Fruit fly (Drosophila melanogaster): ENCODE measurements around the gene CG42813.

DNA sequence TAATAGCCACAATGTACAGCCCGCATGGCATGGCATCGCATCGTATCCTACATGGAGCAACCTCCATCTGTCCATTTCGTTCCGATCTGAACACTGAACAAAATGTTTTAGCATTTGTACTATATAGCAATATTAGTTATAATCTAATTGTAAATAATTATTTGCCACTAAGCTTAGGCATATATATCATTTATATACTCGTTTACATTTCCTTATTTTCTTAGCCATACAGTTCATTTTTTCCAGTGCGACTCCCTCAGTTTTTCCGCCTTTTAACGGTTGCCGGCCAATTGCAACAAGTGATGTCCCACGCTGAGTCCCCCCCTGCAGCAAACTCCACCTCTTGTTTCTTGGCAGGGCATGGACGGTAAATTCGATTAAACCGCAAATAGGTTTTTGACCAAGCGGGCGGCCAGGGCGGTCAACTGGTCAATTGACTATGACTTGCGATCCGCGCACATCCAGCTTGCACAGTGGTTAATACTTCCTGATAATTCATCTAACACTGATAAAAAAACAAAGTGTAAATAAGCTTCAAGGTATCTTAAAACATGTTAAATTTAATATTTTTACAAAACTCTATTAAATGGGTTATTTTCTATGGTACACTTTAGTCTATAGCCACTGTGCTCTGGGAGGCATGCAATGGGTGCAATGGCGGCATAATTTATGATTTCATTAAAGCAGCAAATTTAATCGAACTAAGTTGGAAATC, 18.6 kb downstream of the CG42813 start:
- TF ChIP-seq OdsH (GFP tag; optimal IDR thresholded peaks at IDR 0.05) (no peak), CG6854 (GFP tag; optimal IDR thresholded peaks at IDR 0.05) (no peak), Sox14 (GFP tag; optimal IDR thresholded peaks at IDR 0.05) (no peak), CG31627 (GFP tag; optimal IDR thresholded peaks at IDR 0.05) (no peak)

Measured in whole organism, prepupa.